Fruit fly (Drosophila melanogaster) whole organism, embryonic: ENCODE measurements around the gene CG2816.

Experiments
- Ada2b ChIP-seq: fragments of 200-800 bp; sonication (Bioruptor generic); IDR thresholded peaks from 2 replicates; pipeline ENCODE4 v1.3.6; 2022; ENCODE audit warnings: missing biosample characterization, missing genetic modification characterization
- CG11093 ChIP-seq: fragments of 200-800 bp; sonication (Bioruptor generic); IDR thresholded peaks from 3 replicates; pipeline ENCODE4 v1.3.6; 2022; ENCODE audit warnings: missing biosample characterization, missing genetic modification characterization
- CG11456 ChIP-seq: fragments of 200-800 bp; sonication (Bioruptor generic); IDR thresholded peaks from 3 replicates; pipeline ENCODE4 v1.3.6; 2022; ENCODE audit warnings: missing biosample characterization, missing genetic modification characterization
- CG11723 ChIP-seq: fragments of 200-800 bp; sonication (Bioruptor generic); optimal IDR thresholded peaks from 2 replicates; lab custom pipeline; 2017; ENCODE audit warnings: missing biosample characterization, mild to moderate bottlenecking, missing genetic modification characterization
- CG12299 ChIP-seq: fragments of 200-800 bp; sonication (Bioruptor generic); optimal IDR thresholded peaks from 2 replicates; lab custom pipeline; 2018; ENCODE audit warnings: missing biosample characterization, mild to moderate bottlenecking, missing genetic modification characterization
- CG14014 ChIP-seq: fragments of 200-800 bp; sonication (Bioruptor generic); IDR thresholded peaks from 2 replicates; pipeline ENCODE4 v1.3.6; 2022; ENCODE audit warnings: missing biosample characterization, missing genetic modification characterization
- CG14441 ChIP-seq: fragments of 200-800 bp; sonication (Bioruptor generic); IDR thresholded peaks from 2 replicates; pipeline ENCODE4 v1.3.6; 2022; ENCODE audit warnings: missing biosample characterization, missing genetic modification characterization
- CG16813 ChIP-seq: fragments of 200-800 bp; sonication (Bioruptor generic); IDR thresholded peaks from 3 replicates; pipeline ENCODE4 v1.3.6; 2022; ENCODE audit warnings: missing biosample characterization, missing genetic modification characterization; ENCODE audit not compliant: partially characterized antibody
- CG16815 ChIP-seq: fragments of 200-800 bp; sonication (Bioruptor generic); optimal IDR thresholded peaks from 3 replicates; lab custom pipeline; 2017; ENCODE audit warnings: missing biosample characterization, mild to moderate bottlenecking, missing genetic modification characterization
- CG18764 ChIP-seq: fragments of 200-800 bp; sonication (Bioruptor generic); optimal IDR thresholded peaks from 3 replicates; lab custom pipeline; 2016; ENCODE audit warnings: missing biosample characterization, missing genetic modification characterization
- CG2120 ChIP-seq: fragments of 200-800 bp; sonication (Bioruptor generic); optimal IDR thresholded peaks from 3 replicates; lab custom pipeline; 2016; ENCODE audit warnings: missing biosample characterization, missing genetic modification characterization
- CG2202 ChIP-seq: fragments of 200-800 bp; sonication (Bioruptor generic); optimal IDR thresholded peaks from 2 replicates; lab custom pipeline; 2018; ENCODE audit warnings: missing biosample characterization, mild to moderate bottlenecking, missing genetic modification characterization
- CG2678 ChIP-seq: fragments of 200-800 bp; sonication (Bioruptor generic); optimal IDR thresholded peaks from 3 replicates; lab custom pipeline; 2019; ENCODE audit warnings: missing biosample characterization, mild to moderate bottlenecking, missing genetic modification characterization, moderate library complexity
- CG2875 ChIP-seq: fragments of 200-800 bp; sonication (Bioruptor generic); optimal IDR thresholded peaks from 2 replicates; lab custom pipeline; 2017; ENCODE audit warnings: missing biosample characterization, mild to moderate bottlenecking, missing genetic modification characterization, missing genetic modification reagents
- CG42726 ChIP-seq: fragments of 200-800 bp; sonication (Bioruptor generic); IDR thresholded peaks from 2 replicates; pipeline ENCODE4 v1.3.6; 2022; ENCODE audit warnings: missing biosample characterization, missing genetic modification characterization; ENCODE audit not compliant: partially characterized antibody
- CG4404 ChIP-seq: fragments of 200-800 bp; sonication (Bioruptor generic); IDR thresholded peaks from 2 replicates; pipeline ENCODE4 v1.3.6; 2022; ENCODE audit warnings: missing biosample characterization, missing genetic modification characterization
- CG6683 ChIP-seq: fragments of 200-800 bp; sonication (Bioruptor generic); optimal IDR thresholded peaks from 2 replicates; lab custom pipeline; 2017; ENCODE audit warnings: missing biosample characterization, mild to moderate bottlenecking, missing genetic modification characterization, missing genetic modification reagents
- CG6765 ChIP-seq: fragments of 200-800 bp; sonication (Bioruptor generic); optimal IDR thresholded peaks from 3 replicates; lab custom pipeline; 2017; ENCODE audit warnings: missing biosample characterization, mild to moderate bottlenecking, missing genetic modification characterization
- CG9817 ChIP-seq: fragments of 200-800 bp; sonication (Bioruptor generic); optimal IDR thresholded peaks from 2 replicates; lab custom pipeline; 2018; ENCODE audit warnings: missing biosample characterization, mild to moderate bottlenecking, missing genetic modification characterization, moderate library complexity
- Camta ChIP-seq: fragments of 200-800 bp; sonication (Bioruptor generic); optimal IDR thresholded peaks from 2 replicates; lab custom pipeline; 2016; ENCODE audit warnings: missing biosample characterization, missing genetic modification characterization
- CkIIα-i1 ChIP-seq: fragments of 200-800 bp; sonication (Bioruptor generic); IDR thresholded peaks from 2 replicates; pipeline ENCODE4 v1.3.6; 2022; ENCODE audit warnings: missing biosample characterization, missing genetic modification characterization
- Dad ChIP-seq: fragments of 200-800 bp; sonication (Bioruptor generic); optimal IDR thresholded peaks from 3 replicates; lab custom pipeline; 2016; ENCODE audit warnings: missing biosample characterization, missing genetic modification characterization
- ERR ChIP-seq: fragments of 200-800 bp; sonication (Bioruptor generic); optimal IDR thresholded peaks from 2 replicates; lab custom pipeline; 2016; ENCODE audit warnings: missing biosample characterization, missing genetic modification characterization
- HHEX ChIP-seq: fragments of 200-800 bp; sonication (Bioruptor generic); optimal IDR thresholded peaks from 3 replicates; lab custom pipeline; 2017; ENCODE audit warnings: missing biosample characterization, mild to moderate bottlenecking, missing genetic modification characterization, missing genetic modification reagents
- Hmr ChIP-seq: fragments of 200-800 bp; sonication (Bioruptor generic); optimal IDR thresholded peaks from 3 replicates; lab custom pipeline; 2017; ENCODE audit warnings: mild to moderate bottlenecking, missing biosample characterization, missing genetic modification reagents, missing genetic modification characterization
- Hr3 ChIP-seq: fragments of 200-800 bp; sonication (Bioruptor generic); optimal IDR thresholded peaks from 3 replicates; lab custom pipeline; 2016; ENCODE audit warnings: missing biosample characterization, missing genetic modification characterization
- Lim3 ChIP-seq: fragments of 200-800 bp; sonication (Bioruptor generic); IDR thresholded peaks from 2 replicates; pipeline ENCODE4 v1.3.6; 2022; ENCODE audit warnings: missing biosample characterization, missing genetic modification characterization
- PHDP ChIP-seq: fragments of 200-800 bp; sonication (Bioruptor generic); optimal IDR thresholded peaks from 3 replicates; lab custom pipeline; 2018; ENCODE audit warnings: missing biosample characterization, mild to moderate bottlenecking, missing genetic modification characterization, moderate library complexity
- Sox100B ChIP-seq: fragments of 200-800 bp; sonication (Bioruptor generic); optimal IDR thresholded peaks from 3 replicates; lab custom pipeline; 2018; ENCODE audit warnings: missing biosample characterization, mild to moderate bottlenecking, missing genetic modification characterization
- Sox102F ChIP-seq: fragments of 200-800 bp; sonication (Bioruptor generic); optimal IDR thresholded peaks from 2 replicates; lab custom pipeline; 2018; ENCODE audit warnings: missing biosample characterization, mild to moderate bottlenecking, missing genetic modification characterization, moderate library complexity
- Usf ChIP-seq: fragments of 200-800 bp; sonication (Bioruptor generic); optimal IDR thresholded peaks from 2 replicates; lab custom pipeline; 2017; ENCODE audit warnings: missing genotype, missing biosample characterization, missing genetic modification characterization
- Xbp1 ChIP-seq: fragments of 200-800 bp; sonication (Bioruptor generic); optimal IDR thresholded peaks from 3 replicates; lab custom pipeline; 2016; ENCODE audit warnings: missing biosample characterization, mild to moderate bottlenecking, missing genetic modification characterization
- ash1 ChIP-seq: fragments of 200-800 bp; sonication (Bioruptor generic); optimal IDR thresholded peaks from 2 replicates; lab custom pipeline; 2018; ENCODE audit warnings: missing biosample characterization, mild to moderate bottlenecking, missing genetic modification characterization
- ato ChIP-seq: fragments of 200-800 bp; sonication (Bioruptor generic); IDR thresholded peaks from 2 replicates; pipeline ENCODE4 v1.3.6; 2022; ENCODE audit warnings: missing biosample characterization, missing genetic modification characterization; ENCODE audit not compliant: partially characterized antibody
- cato ChIP-seq: fragments of 200-800 bp; sonication (Bioruptor generic); optimal IDR thresholded peaks from 2 replicates; lab custom pipeline; 2016; ENCODE audit warnings: missing biosample characterization, missing genetic modification characterization, borderline replicate concordance
- dm ChIP-seq: fragments of 200-800 bp; sonication (Bioruptor generic); optimal IDR thresholded peaks from 3 replicates; lab custom pipeline; 2016; ENCODE audit warnings: missing biosample characterization, missing genetic modification characterization
- dmrt99B ChIP-seq: fragments of 200-800 bp; sonication (Bioruptor generic); optimal IDR thresholded peaks from 2 replicates; lab custom pipeline; 2018; ENCODE audit warnings: missing biosample characterization, mild to moderate bottlenecking, missing genetic modification characterization, moderate library complexity
- fru ChIP-seq: fragments of >200 bp; optimal IDR thresholded peaks from 2 replicates; lab custom pipeline; 2017
- insv ChIP-seq, 2 experiments: fragments of 200-800 bp; sonication (Bioruptor generic); optimal IDR thresholded peaks; 3 replicates each; lab custom pipeline; 2016 to 2018; ENCODE audit warnings: missing biosample characterization in 2 of 2, missing genetic modification characterization in 2 of 2
- inv ChIP-seq: fragments of 200-800 bp; sonication (Bioruptor generic); IDR thresholded peaks from 2 replicates; pipeline ENCODE4 v1.3.6; 2022; ENCODE audit warnings: missing biosample characterization, missing genetic modification characterization; ENCODE audit not compliant: partially characterized antibody
- jigr1 ChIP-seq: fragments of 200-800 bp; sonication (Bioruptor generic); IDR thresholded peaks from 3 replicates; pipeline ENCODE4 v1.3.6; 2022; ENCODE audit warnings: missing biosample characterization, missing genetic modification characterization
- lilli ChIP-seq: fragments of 200-800 bp; sonication (Bioruptor generic); optimal IDR thresholded peaks from 3 replicates; lab custom pipeline; 2016; ENCODE audit warnings: missing biosample characterization, missing genetic modification characterization
- mam ChIP-seq: fragments of 200-800 bp; sonication (Bioruptor generic); optimal IDR thresholded peaks from 3 replicates; lab custom pipeline; 2016; ENCODE audit warnings: missing biosample characterization, missing genetic modification characterization
- mirr ChIP-seq: fragments of 200-800 bp; sonication (Bioruptor generic); optimal IDR thresholded peaks from 3 replicates; lab custom pipeline; 2018; ENCODE audit warnings: missing biosample characterization, mild to moderate bottlenecking, missing genetic modification characterization
- repo ChIP-seq: fragments of 200-800 bp; sonication (Bioruptor generic); optimal IDR thresholded peaks from 2 replicates; lab custom pipeline; 2016; ENCODE audit warnings: missing biosample characterization, missing genetic modification characterization
- row ChIP-seq: fragments of 200-800 bp; sonication (Bioruptor generic); IDR thresholded peaks from 3 replicates; pipeline ENCODE4 v1.3.6; 2022; ENCODE audit warnings: missing biosample characterization, missing genetic modification characterization
- ssp ChIP-seq: fragments of 200-800 bp; sonication (Bioruptor generic); IDR thresholded peaks from 2 replicates; pipeline ENCODE4 v1.3.6; 2022; ENCODE audit warnings: missing biosample characterization, missing genetic modification characterization
- stc ChIP-seq: fragments of 200-800 bp; sonication (Bioruptor generic); IDR thresholded peaks from 2 replicates; pipeline ENCODE4 v1.3.6; 2022; ENCODE audit warnings: missing biosample characterization, missing genetic modification characterization
- zen ChIP-seq: fragments of 200-800 bp; sonication (Bioruptor generic); optimal IDR thresholded peaks from 3 replicates; lab custom pipeline; 2018; ENCODE audit warnings: missing biosample characterization, mild to moderate bottlenecking, missing genetic modification characterization, moderate library complexity

The CG2816 gene

dm6 chr2L:3657349-3658142 is 45.9 kb upstream of the CG2816 start (continued):
- TF ChIP-seq Dad (GFP tag; lab: Kevin White, UChicago), result peak; percentile 35
- TF ChIP-seq ssp (GFP tag; lab: Robert Waterston, UW), result peak; percentile 36; the same call in 1 of the 2 replicates
- peak; percentile 40 for TF ChIP-seq dm (GFP tag; lab: Kevin White, UChicago)
- TF ChIP-seq cato (GFP tag; lab: Kevin White, UChicago), result no peak
- TF ChIP-seq Xbp1 (GFP tag; lab: Kevin White, UChicago), result peak; percentile 77
- TF ChIP-seq Ada2b (GFP tag; lab: Robert Waterston, UW), result no peak
- TF ChIP-seq CG16815 (GFP tag; lab: Kevin White, UChicago), result no peak
- TF ChIP-seq CG11093, result 0 out of 3 replicates have a peak, but pooled peaks have one; percentile 31
- peak; percentile 40 for TF ChIP-seq dmrt99B (tag; lab: Kevin White, UChicago)
- TF ChIP-seq Hmr (GFP tag; lab: Kevin White, UChicago), result peak; percentile 64
- 0 out of 2 replicates have a peak, but pooled peaks have one; percentile 17 for TF ChIP-seq stc (GFP tag; lab: Robert Waterston, UW)
- no peak for TF ChIP-seq ash1 (GFP tag; lab: Kevin White, UChicago)
- peak; percentile 90 for TF ChIP-seq CG42726 (GFP tag; lab: Robert Waterston, UW)
- TF ChIP-seq ato (GFP tag; lab: Robert Waterston, UW), result no peak
- TF ChIP-seq fru (lab: Kevin White, UChicago), result no peak
- no peak for TF ChIP-seq HHEX (GFP tag; lab: Kevin White, UChicago)
- TF ChIP-seq Lim3 (GFP tag; lab: Robert Waterston, UW), result no peak
- no peak for TF ChIP-seq CG6765 (GFP tag; lab: Kevin White, UChicago)
- TF ChIP-seq Sox100B, result no peak
- TF ChIP-seq CG9817, result peak; percentile 51
- TF ChIP-seq row (GFP tag; lab: Robert Waterston, UW), result peak; percentile 72; the same call in 2 of the 3 replicates
- TF ChIP-seq CG2202 (tag; lab: Kevin White, UChicago), result no peak
- peak; percentile 52 for TF ChIP-seq CG2120
- TF ChIP-seq mam (GFP tag; lab: Kevin White, UChicago), result peak; percentile 30
- TF ChIP-seq repo, result peak; percentile 15
- TF ChIP-seq CG11723 (GFP tag; lab: Kevin White, UChicago), result no peak
- peak; percentile 62 for TF ChIP-seq CG16813 (GFP tag; lab: Robert Waterston, UW)
- TF ChIP-seq inv (GFP tag; lab: Robert Waterston, UW), result no peak; the same call in 1 of the 2 replicates
- TF ChIP-seq CG2875 (GFP tag; lab: Kevin White, UChicago), result no peak
- no peak for TF ChIP-seq jigr1
- TF ChIP-seq CG4404 (GFP tag; lab: Robert Waterston, UW), result no peak
- TF ChIP-seq Camta, result peak; percentile 16
- TF ChIP-seq CkIIα-i1 (GFP tag; lab: Robert Waterston, UW), result no peak
- peak; percentile 89 for TF ChIP-seq CG11456 (GFP tag; lab: Robert Waterston, UW)
- peak; percentile 56 for TF ChIP-seq mirr (GFP tag; lab: Kevin White, UChicago)
- TF ChIP-seq lilli (GFP tag; lab: Kevin White, UChicago), result peak; percentile 32
- TF ChIP-seq CG12299 (tag; lab: Kevin White, UChicago), result no peak
- peak in 1 of 2 experiments; percentile 75 for TF ChIP-seq insv (GFP tag; optimal IDR thresholded peaks at IDR 0.05; lab: Kevin White, UChicago)
- no peak for TF ChIP-seq CG6683 (GFP tag; lab: Kevin White, UChicago)
- peak; percentile 36 for TF ChIP-seq ERR (GFP tag; lab: Kevin White, UChicago)
- no peak for TF ChIP-seq Usf (GFP tag; lab: Kevin White, UChicago)
- TF ChIP-seq PHDP (tag; lab: Kevin White, UChicago), result no peak
- peak; percentile 62 for TF ChIP-seq CG14441
- TF ChIP-seq Hr3 (GFP tag; lab: Kevin White, UChicago), result peak; percentile 24
- peak; percentile 81 for TF ChIP-seq zen (tag; lab: Kevin White, UChicago)
- TF ChIP-seq Sox102F (GFP tag; lab: Kevin White, UChicago), result peak; percentile 32
- TF ChIP-seq CG2678 (tag; lab: Kevin White, UChicago), result no peak
- 0 out of 2 replicates have a peak, but pooled peaks have one; percentile 35 for TF ChIP-seq CG14014
- peak; percentile 36 for TF ChIP-seq CG18764 (GFP tag; lab: Kevin White, UChicago)
